Worm (Caenorhabditis elegans) whole organism, young adult: Measurements from ENCODE around the gene B0310.6.

Experiments
- F22D6.2 ChIP-seq: sonication (generic microtip); optimal IDR thresholded peaks from 2 replicates; lab custom pipeline; 2016; ENCODE audit warnings: mild to moderate bottlenecking, missing genetic modification characterization, missing compliant biosample characterization
- akir-1 ChIP-seq: fragments of 200-800 bp; sonication (Bioruptor generic); optimal IDR thresholded peaks from 2 replicates; lab custom pipeline; 2018; ENCODE audit warnings: mild to moderate bottlenecking, missing genetic modification characterization, moderate library complexity, missing compliant biosample characterization
- ama-1 ChIP-seq, 3 experiments: fragments of 150-350 bp in 1 of 3; sonication (generic microtip) in 2 of 3; optimal IDR thresholded peaks; 2 replicates each; lab custom pipeline; 2014 to 2018; ENCODE audit warnings: missing biosample characterization in 2 of 3, missing genetic modification characterization in 2 of 3, missing genetic modification reagents in 2 of 3
- atf-7 ChIP-seq: sonication (generic microtip); optimal IDR thresholded peaks from 2 replicates; lab custom pipeline; 2017; ENCODE audit warnings: mild to moderate bottlenecking, missing genetic modification characterization, missing compliant biosample characterization
- attf-6 ChIP-seq: fragments of 200-800 bp; sonication (Bioruptor generic); IDR thresholded peaks from 2 replicates; pipeline ENCODE4 v1.3.6; 2022; ENCODE audit warnings: missing genetic modification reagents, missing genetic modification characterization, missing compliant biosample characterization
- ceh-58 ChIP-seq: fragments of 200-800 bp; sonication (Bioruptor generic); IDR thresholded peaks from 2 replicates; pipeline ENCODE4 v1.3.6; 2022; ENCODE audit warnings: missing genetic modification characterization, missing compliant biosample characterization
- hlh-26 ChIP-seq: fragments of 200-800 bp; sonication (Bioruptor generic); conservative IDR thresholded peaks from 2 replicates; pipeline ENCODE4 v1.3.6; 2022; ENCODE audit warnings: missing genetic modification reagents, missing genetic modification characterization, missing compliant biosample characterization
- lag-1 ChIP-seq: fragments of 200-800 bp; sonication (Bioruptor generic); IDR thresholded peaks from 2 replicates; pipeline ENCODE4 v1.3.6; 2022; ENCODE audit warnings: missing genetic modification reagents, missing genetic modification characterization, missing compliant biosample characterization
- mes-4 ChIP-seq: sonication (generic microtip); optimal IDR thresholded peaks from 2 replicates; lab custom pipeline; 2016; ENCODE audit warnings: missing genotype, missing genetic modification characterization, missing compliant biosample characterization
- mxl-1 ChIP-seq: sonication (generic microtip); optimal IDR thresholded peaks from 2 replicates; lab custom pipeline; 2016; ENCODE audit warnings: missing genetic modification characterization, missing compliant biosample characterization
- nhr-90 ChIP-seq: sonication (generic microtip); optimal IDR thresholded peaks from 2 replicates; lab custom pipeline; 2016; ENCODE audit warnings: missing genotype, mild to moderate bottlenecking, missing genetic modification characterization, missing compliant biosample characterization
- sea-2 ChIP-seq: fragments of 200-800 bp; sonication (Bioruptor generic); IDR thresholded peaks from 2 replicates; pipeline ENCODE4 v1.3.6; 2022; ENCODE audit warnings: missing genetic modification characterization, missing compliant biosample characterization
- unc-130 ChIP-seq: sonication (generic microtip); optimal IDR thresholded peaks from 2 replicates; lab custom pipeline; 2016; ENCODE audit warnings: missing genetic modification reagents, missing genetic modification characterization, missing compliant biosample characterization

DNA sequence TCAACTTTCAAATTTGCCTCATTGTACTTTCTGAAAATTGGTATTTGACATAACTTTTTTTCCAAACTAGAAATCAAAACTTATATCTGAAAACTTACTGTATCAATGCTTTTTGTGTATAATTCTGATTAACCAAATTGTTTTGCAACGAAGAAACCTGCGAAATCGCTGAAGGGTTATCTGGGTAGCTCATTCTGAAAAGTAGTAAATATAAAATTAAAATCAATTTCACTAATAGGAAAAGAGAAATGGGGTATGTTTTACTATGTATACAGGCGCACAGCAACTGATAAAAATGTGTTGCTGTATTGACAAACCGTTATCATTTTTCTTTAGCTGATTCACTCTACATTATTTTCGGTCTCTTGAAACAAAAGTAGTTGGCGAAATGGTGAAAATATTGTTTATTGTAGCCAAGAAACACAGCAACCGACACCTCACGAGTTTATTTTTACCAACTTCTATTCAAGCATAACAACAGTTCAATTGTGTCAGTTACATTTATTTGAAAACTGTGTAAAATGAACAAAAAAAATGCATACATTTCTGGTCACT, 20.4 kb upstream of the B0310.6 start, which contains the start of gene F57C12.2:
- no peak for TF ChIP-seq unc-130 (GFP tag; lab: Kevin White, UChicago)
- no peak for TF ChIP-seq nhr-90
- TF ChIP-seq atf-7 (tag; lab: Kevin White, UChicago) = no peak
- no peak for TF ChIP-seq sea-2
- TF ChIP-seq mxl-1 (tag; lab: Kevin White, UChicago) = no peak
- no peak for TF ChIP-seq hlh-26 (GFP tag; lab: Robert Waterston, UW)
- no peak for TF ChIP-seq akir-1 (GFP tag; lab: Kevin White, UChicago)
- no peak for TF ChIP-seq attf-6 (GFP tag; lab: Robert Waterston, UW)
- no peak for TF ChIP-seq lag-1 (GFP tag; lab: Robert Waterston, UW)
- TF ChIP-seq F22D6.2 (tag; lab: Kevin White, UChicago) = no peak
- no peak for TF ChIP-seq ama-1 (optimal IDR thresholded peaks at IDR 0.05; lab: Kevin White, UChicago)
- no peak for TF ChIP-seq ama-1 (GFP tag; optimal IDR thresholded peaks at IDR 0.05; lab: Kevin White, UChicago)
- TF ChIP-seq ceh-58 (GFP tag; lab: Robert Waterston, UW) = no peak
- no peak for TF ChIP-seq mes-4 (tag; lab: Kevin White, UChicago)
